Fruit fly (Drosophila melanogaster) whole organism, embryonic: ENCODE data around the gene Pstk.
A peak's percentile ranks its signal among the peaks of the same experiment; 100 is the strongest.

Source experiments
- Atf6 ChIP-seq: fragments of 200-800 bp; sonication (Bioruptor generic); IDR thresholded peaks from 2 replicates; pipeline ENCODE4 v1.3.6; 2022; ENCODE audit warnings: missing biosample characterization, missing genetic modification characterization
- Bdp1 ChIP-seq: fragments of 200-800 bp; sonication (Bioruptor generic); optimal IDR thresholded peaks from 3 replicates; lab custom pipeline; 2016; ENCODE audit warnings: missing biosample characterization, missing genetic modification characterization
- CG11695 ChIP-seq: fragments of 200-800 bp; sonication (Bioruptor generic); IDR thresholded peaks from 3 replicates; pipeline ENCODE4 v1.3.6; 2022; ENCODE audit warnings: missing biosample characterization, missing genetic modification characterization
- CG12071 ChIP-seq: fragments of 200-800 bp; sonication (Bioruptor generic); optimal IDR thresholded peaks from 3 replicates; lab custom pipeline; 2018; ENCODE audit warnings: missing biosample characterization, mild to moderate bottlenecking, missing genetic modification characterization
- CG14860 ChIP-seq: fragments of 200-800 bp; sonication (Bioruptor generic); IDR thresholded peaks from 3 replicates; pipeline ENCODE4 v1.3.6; 2022; ENCODE audit warnings: missing biosample characterization, missing genetic modification characterization; ENCODE audit not compliant: partially characterized antibody
- CG1603 ChIP-seq: fragments of 200-800 bp; sonication (Bioruptor generic); optimal IDR thresholded peaks from 2 replicates; lab custom pipeline; 2019; ENCODE audit warnings: missing biosample characterization, mild to moderate bottlenecking, missing genetic modification characterization, moderate library complexity
- CG17612 ChIP-seq: fragments of 200-800 bp; sonication (Bioruptor generic); IDR thresholded peaks from 2 replicates; pipeline ENCODE4 v1.3.6; 2022; ENCODE audit warnings: missing biosample characterization, missing genetic modification characterization
- CG17829 ChIP-seq: fragments of 200-800 bp; optimal IDR thresholded peaks from 2 replicates; lab custom pipeline; 2019; ENCODE audit warnings: missing biosample characterization, mild to moderate bottlenecking, missing genetic modification characterization, moderate library complexity
- CG2120 ChIP-seq: fragments of 200-800 bp; sonication (Bioruptor generic); optimal IDR thresholded peaks from 3 replicates; lab custom pipeline; 2016; ENCODE audit warnings: missing biosample characterization, missing genetic modification characterization
- CG5953 ChIP-seq: fragments of 200-800 bp; sonication (Bioruptor generic); IDR thresholded peaks from 2 replicates; pipeline ENCODE4 v1.3.6; 2022; ENCODE audit warnings: missing biosample characterization, missing genetic modification characterization
- CG7556 ChIP-seq: fragments of 200-800 bp; sonication (Bioruptor generic); optimal IDR thresholded peaks from 2 replicates; lab custom pipeline; 2017; ENCODE audit warnings: missing biosample characterization, mild to moderate bottlenecking, missing genetic modification characterization
- CG8478 ChIP-seq: fragments of >200 bp; optimal IDR thresholded peaks from 2 replicates; lab custom pipeline; 2018
- CG9727 ChIP-seq: fragments of 200-800 bp; sonication (Bioruptor generic); optimal IDR thresholded peaks from 3 replicates; lab custom pipeline; 2017; ENCODE audit warnings: missing biosample characterization, mild to moderate bottlenecking, missing genetic modification characterization
- CG9932 ChIP-seq: fragments of 200-800 bp; sonication (Bioruptor generic); IDR thresholded peaks from 2 replicates; pipeline ENCODE4 v1.3.6; 2022; ENCODE audit warnings: missing biosample characterization, missing genetic modification characterization
- Deaf1 ChIP-seq: fragments of 200-800 bp; optimal IDR thresholded peaks from 3 replicates; lab custom pipeline; 2019; ENCODE audit warnings: missing biosample characterization, mild to moderate bottlenecking, missing genetic modification characterization, moderate library complexity
- Dip2 ChIP-seq: fragments of 200-800 bp; sonication (Bioruptor generic); IDR thresholded peaks from 2 replicates; pipeline ENCODE4 v1.3.6; 2022; ENCODE audit warnings: missing biosample characterization, missing genetic modification characterization
- Doc2 ChIP-seq: fragments of 200-800 bp; sonication (Bioruptor generic); IDR thresholded peaks from 2 replicates; pipeline ENCODE4 v1.3.6; 2022; ENCODE audit warnings: missing biosample characterization, missing genetic modification characterization
- Doc3 ChIP-seq: fragments of 200-800 bp; sonication (Bioruptor generic); IDR thresholded peaks from 3 replicates; pipeline ENCODE4 v1.3.6; 2022; ENCODE audit warnings: missing biosample characterization, missing genetic modification characterization; ENCODE audit not compliant: partially characterized antibody
- Dref ChIP-seq: fragments of 200-800 bp; sonication (Bioruptor generic); IDR thresholded peaks from 2 replicates; pipeline ENCODE4 v1.3.6; 2022; ENCODE audit warnings: missing biosample characterization, missing genetic modification characterization
- E2f2 ChIP-seq: fragments of 200-800 bp; sonication (Bioruptor generic); IDR thresholded peaks from 2 replicates; pipeline ENCODE4 v1.3.6; 2022; ENCODE audit warnings: missing biosample characterization, missing genetic modification characterization
- Ets65A ChIP-seq: fragments of 200-800 bp; sonication (Bioruptor generic); peaks from one replicate; lab custom pipeline; 2016; ENCODE audit warnings: missing biosample characterization, missing genetic modification characterization
- Hmx ChIP-seq: fragments of 200-800 bp; sonication (Bioruptor generic); optimal IDR thresholded peaks from 2 replicates; lab custom pipeline; 2016; ENCODE audit warnings: missing biosample characterization, missing genetic modification characterization
- Kr ChIP-seq: fragments of 200-800 bp; sonication (Bioruptor generic); optimal IDR thresholded peaks from 2 replicates; lab custom pipeline; 2017; ENCODE audit warnings: missing biosample characterization, mild to moderate bottlenecking, missing genetic modification characterization
- Oaz ChIP-seq: fragments of 200-800 bp; sonication (Bioruptor generic); IDR thresholded peaks from 2 replicates; pipeline ENCODE4 v1.3.6; 2022; ENCODE audit warnings: missing biosample characterization, missing genetic modification characterization
- Sox100B ChIP-seq: fragments of 200-800 bp; sonication (Bioruptor generic); optimal IDR thresholded peaks from 3 replicates; lab custom pipeline; 2018; ENCODE audit warnings: missing biosample characterization, mild to moderate bottlenecking, missing genetic modification characterization
- br ChIP-seq: fragments of >200 bp; optimal IDR thresholded peaks from 2 replicates; lab custom pipeline; 2017
- crc ChIP-seq: fragments of 200-800 bp; sonication (Bioruptor generic); optimal IDR thresholded peaks from 2 replicates; lab custom pipeline; 2016; ENCODE audit warnings: missing biosample characterization, missing genetic modification characterization
- croc ChIP-seq: fragments of 200-800 bp; sonication (Bioruptor generic); conservative IDR thresholded peaks from 3 replicates; pipeline ENCODE4 v1.3.6; 2022; ENCODE audit warnings: missing biosample characterization, missing genetic modification characterization
- da ChIP-seq: fragments of 200-800 bp; sonication (Bioruptor generic); optimal IDR thresholded peaks from 2 replicates; lab custom pipeline; 2016; ENCODE audit warnings: missing biosample characterization, missing genetic modification characterization
- dysf ChIP-seq: fragments of 200-800 bp; sonication (Bioruptor generic); IDR thresholded peaks from 3 replicates; pipeline ENCODE4 v1.3.6; 2022; ENCODE audit warnings: missing biosample characterization, missing genetic modification characterization
- esg ChIP-seq: fragments of 200-800 bp; sonication (Bioruptor generic); conservative IDR thresholded peaks from 2 replicates; pipeline ENCODE4 v1.3.6; 2022; ENCODE audit warnings: missing biosample characterization, missing genetic modification characterization
- exex ChIP-seq: fragments of 200-800 bp; sonication (Bioruptor generic); optimal IDR thresholded peaks from 4 replicates; lab custom pipeline; 2018; ENCODE audit warnings: missing biosample characterization, mild to moderate bottlenecking, missing genetic modification characterization, moderate library complexity
- fd102C ChIP-seq: fragments of 200-800 bp; sonication (Bioruptor generic); optimal IDR thresholded peaks from 2 replicates; lab custom pipeline; 2018; ENCODE audit warnings: missing biosample characterization, mild to moderate bottlenecking, missing genetic modification characterization, moderate library complexity
- gfzf ChIP-seq: fragments of 200-800 bp; sonication (Bioruptor generic); optimal IDR thresholded peaks from 2 replicates; lab custom pipeline; 2016; ENCODE audit warnings: missing biosample characterization, mild to moderate bottlenecking, missing genetic modification characterization, moderate library complexity
- hbn ChIP-seq: fragments of 200-800 bp; sonication (Bioruptor generic); IDR thresholded peaks from 2 replicates; pipeline ENCODE4 v1.3.6; 2022; ENCODE audit warnings: missing biosample characterization, missing genetic modification characterization; ENCODE audit not compliant: partially characterized antibody
- hth ChIP-seq: fragments of >200 bp; optimal IDR thresholded peaks from 2 replicates; lab custom pipeline; 2017; ENCODE audit warnings: inconsistent platforms
- insv ChIP-seq, 2 experiments: fragments of 200-800 bp; sonication (Bioruptor generic); optimal IDR thresholded peaks; 3 replicates each; lab custom pipeline; 2016 to 2018; ENCODE audit warnings: missing biosample characterization in 2 of 2, missing genetic modification characterization in 2 of 2
- kni ChIP-seq: fragments of 200-800 bp; sonication (Bioruptor generic); optimal IDR thresholded peaks from 3 replicates; lab custom pipeline; 2017; ENCODE audit warnings: mild to moderate bottlenecking, missing biosample characterization, missing genetic modification reagents, missing genetic modification characterization
- knrl ChIP-seq: fragments of 200-800 bp; sonication (Bioruptor generic); IDR thresholded peaks from 3 replicates; pipeline ENCODE4 v1.3.6; 2022; ENCODE audit warnings: missing biosample characterization, missing genetic modification characterization; ENCODE audit not compliant: partially characterized antibody
- luna ChIP-seq: fragments of 200-800 bp; sonication (Bioruptor generic); optimal IDR thresholded peaks from 2 replicates; lab custom pipeline; 2016; ENCODE audit warnings: missing biosample characterization, missing genetic modification characterization
- p53 ChIP-seq: fragments of 200-800 bp; sonication (Bioruptor generic); optimal IDR thresholded peaks from 2 replicates; lab custom pipeline; 2016; ENCODE audit warnings: missing biosample characterization, missing genetic modification characterization
- pita ChIP-seq: fragments of 200-800 bp; sonication (Bioruptor generic); optimal IDR thresholded peaks from 2 replicates; lab custom pipeline; 2017; ENCODE audit warnings: missing biosample characterization, mild to moderate bottlenecking, missing genetic modification characterization
- slou ChIP-seq: fragments of 200-800 bp; sonication (Bioruptor generic); optimal IDR thresholded peaks from 3 replicates; lab custom pipeline; 2016; ENCODE audit warnings: missing biosample characterization, missing genetic modification characterization
- sug ChIP-seq: fragments of 200-800 bp; optimal IDR thresholded peaks from 2 replicates; lab custom pipeline; 2019; ENCODE audit warnings: missing biosample characterization, mild to moderate bottlenecking, missing genetic modification characterization, moderate library complexity
- tio ChIP-seq: fragments of 200-800 bp; sonication (Bioruptor generic); optimal IDR thresholded peaks from 2 replicates; lab custom pipeline; 2017; ENCODE audit warnings: missing biosample characterization, missing genetic modification characterization, inconsistent platforms
- tna ChIP-seq: fragments of 200-800 bp; sonication (Bioruptor generic); IDR thresholded peaks from 2 replicates; pipeline ENCODE4 v1.3.6; 2022; ENCODE audit warnings: missing biosample characterization, missing genetic modification characterization; ENCODE audit not compliant: partially characterized antibody
- toy ChIP-seq: fragments of 200-800 bp; sonication (Bioruptor generic); IDR thresholded peaks from 2 replicates; pipeline ENCODE4 v1.3.6; 2022; ENCODE audit warnings: missing biosample characterization, missing genetic modification characterization
- unc-4 ChIP-seq: fragments of 200-800 bp; sonication (Bioruptor generic); IDR thresholded peaks from 2 replicates; pipeline ENCODE4 v1.3.6; 2022; ENCODE audit warnings: missing biosample characterization, missing genetic modification characterization; ENCODE audit not compliant: partially characterized antibody

The Pstk gene

DNA sequence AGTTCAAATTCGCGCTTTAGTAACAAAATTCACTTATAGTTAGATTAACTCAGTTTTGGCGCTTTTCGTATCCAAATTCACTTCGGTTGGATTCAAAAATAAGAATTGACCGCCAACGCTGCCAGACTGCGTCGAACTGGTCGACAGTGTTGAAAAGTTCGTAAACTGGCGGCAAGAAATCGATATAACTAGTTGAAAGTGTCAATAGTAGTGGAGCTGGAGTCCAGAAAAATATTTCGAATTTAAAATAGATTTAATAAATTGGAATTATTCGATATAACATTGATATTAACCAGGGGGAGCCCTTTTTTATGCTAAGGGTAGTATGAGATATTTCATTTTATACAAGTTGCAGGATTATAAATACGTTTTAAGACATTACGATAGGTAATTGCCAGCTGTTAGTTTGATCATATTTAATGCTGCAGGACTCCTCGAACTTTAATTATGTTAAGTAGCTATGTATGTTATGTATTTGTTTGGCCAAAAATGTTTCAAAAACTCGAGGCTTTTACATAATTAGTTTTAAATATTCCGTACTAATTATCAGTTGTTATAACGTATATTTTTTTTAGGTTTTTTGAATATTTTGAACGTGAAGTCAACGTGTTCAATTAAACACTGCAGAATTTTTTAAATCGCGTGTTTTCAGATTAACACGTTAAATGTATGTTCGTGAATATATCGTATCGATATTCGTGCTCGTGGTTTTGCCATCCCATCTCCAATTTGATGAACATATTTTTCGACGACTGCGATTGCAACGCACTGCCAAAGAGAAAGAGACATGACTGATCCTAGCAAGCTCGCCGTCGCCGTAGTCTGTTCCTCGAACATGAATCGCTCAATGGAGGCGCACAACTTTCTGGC, 45.8 kb upstream of the Pstk start, which contains the start of the genes CG14223 and Ssu72 (continued):
- TF ChIP-seq CG14860 (GFP tag; lab: Robert Waterston, UW) (peak; percentile 49; the same call in 2 of the 3 replicates), tna (GFP tag; lab: Robert Waterston, UW) (peak; percentile 60), CG9932 (GFP tag; lab: Robert Waterston, UW) (peak; percentile 58), Bdp1 (GFP tag; lab: Kevin White, UChicago) (no peak), CG1603 (peak; percentile 45), gfzf (no peak), Doc3 (GFP tag; lab: Robert Waterston, UW) (peak; percentile 80), Dref (GFP tag; lab: Robert Waterston, UW) (peak; percentile 66), unc-4 (GFP tag; lab: Robert Waterston, UW) (peak; percentile 62), Hmx (GFP tag; lab: Kevin White, UChicago) (peak; percentile 12), hbn (GFP tag; lab: Robert Waterston, UW) (peak; percentile 73), Ets65A (GFP tag; lab: Kevin White, UChicago) (peak; percentile 38)

DNA sequence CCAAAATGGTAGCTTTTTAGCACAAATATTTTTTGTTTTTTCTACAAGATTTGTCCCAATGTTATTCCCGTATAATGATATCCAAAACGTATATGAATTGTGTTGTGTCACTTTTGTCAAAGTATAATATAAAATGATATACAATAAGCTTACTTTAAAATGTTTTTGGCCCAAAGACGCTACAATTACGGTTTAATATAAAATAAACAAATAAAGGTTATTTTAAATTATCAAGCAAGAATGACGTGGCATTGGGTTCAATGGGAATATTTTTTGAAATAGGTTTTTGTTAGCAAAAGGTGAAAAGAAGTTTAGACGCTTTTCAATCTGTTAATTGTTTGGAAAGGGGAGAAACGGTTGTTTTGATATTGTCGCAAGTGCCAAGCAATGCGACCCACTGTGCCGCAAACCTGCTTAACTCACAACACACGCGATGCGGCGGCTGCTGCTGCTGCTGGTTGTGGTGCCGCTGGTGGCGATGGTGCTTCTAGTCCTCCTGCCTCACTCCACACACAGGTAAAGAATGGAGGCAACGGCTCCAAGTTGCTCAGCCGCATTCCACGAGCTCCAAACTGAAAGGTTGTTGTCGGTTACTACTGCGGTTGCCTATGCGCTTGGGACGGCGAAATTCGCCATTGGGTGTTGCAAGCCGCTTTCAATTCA, 45.0 kb upstream of the Pstk start:
- TF ChIP-seq Sox100B (GFP tag; lab: Kevin White, UChicago) (no peak), kni (GFP tag; lab: Kevin White, UChicago) (peak; percentile 50), CG17829 (peak; percentile 48), da (no peak), exex (no peak), croc (GFP tag; lab: Robert Waterston, UW) (no peak; the same call in 2 of the 3 replicates), CG12071 (GFP tag; lab: Kevin White, UChicago) (no peak), knrl (no peak), CG9727 (GFP tag; lab: Kevin White, UChicago) (peak; percentile 78), Deaf1 (tag; lab: Kevin White, UChicago) (no peak), p53 (GFP tag; lab: Kevin White, UChicago) (no peak), toy (GFP tag; lab: Robert Waterston, UW) (no peak), sug (tag; lab: Kevin White, UChicago) (no peak), insv (GFP tag; optimal IDR thresholded peaks at IDR 0.05; lab: Kevin White, UChicago) (no peak), E2f2 (no peak), CG11695 (GFP tag; lab: Robert Waterston, UW) (peak; percentile 46; the same call in 2 of the 3 replicates), CG8478 (lab: Kevin White, UChicago) (no peak), Kr (no peak), pita (no peak), fd102C (GFP tag; lab: Kevin White, UChicago) (no peak), slou (no peak), br (lab: Kevin White, UChicago) (no peak), CG2120 (GFP tag; lab: Kevin White, UChicago) (peak; percentile 62), CG5953 (GFP tag; lab: Robert Waterston, UW) (no peak), Doc2 (GFP tag; lab: Robert Waterston, UW) (no peak), tio (no peak), hth (lab: Kevin White, UChicago) (no peak), luna (GFP tag; lab: Kevin White, UChicago) (no peak), Dip2 (GFP tag; lab: Robert Waterston, UW) (no peak), crc (no peak), esg (GFP tag; lab: Robert Waterston, UW) (no peak), Oaz (no peak), CG17612 (no peak), CG7556 (peak; percentile 85), Atf6 (GFP tag; lab: Robert Waterston, UW) (no peak), dysf (GFP tag; lab: Robert Waterston, UW) (peak; percentile 37; the same call in 1 of the 3 replicates)
